Fruit fly (Drosophila melanogaster) whole organism, embryonic: ENCODE data around the gene Act79B.

Experiments used
- CG10274 ChIP-seq: fragments of 200-800 bp; sonication (Bioruptor generic); optimal IDR thresholded peaks from 3 replicates; lab custom pipeline; 2017; ENCODE audit warnings: missing biosample characterization, mild to moderate bottlenecking, missing genetic modification characterization
- CG12942 ChIP-seq: fragments of 200-800 bp; sonication (Bioruptor generic); optimal IDR thresholded peaks from 3 replicates; lab custom pipeline; 2016; ENCODE audit warnings: missing biosample characterization, missing genetic modification characterization
- CG13624 ChIP-seq: fragments of 200-800 bp; sonication (Bioruptor generic); optimal IDR thresholded peaks from 2 replicates; lab custom pipeline; 2016; ENCODE audit warnings: missing biosample characterization, missing genetic modification characterization
- CG16779 ChIP-seq: fragments of 200-800 bp; sonication (Bioruptor generic); IDR thresholded peaks from 2 replicates; pipeline ENCODE4 v1.3.6; 2022; ENCODE audit warnings: missing biosample characterization, missing genetic modification characterization
- CG2889 ChIP-seq: fragments of 200-800 bp; sonication (Bioruptor generic); IDR thresholded peaks from 3 replicates; pipeline ENCODE4 v1.3.6; 2022; ENCODE audit warnings: missing biosample characterization, missing genetic modification characterization
- CG32767 ChIP-seq: fragments of 200-800 bp; sonication (Bioruptor generic); IDR thresholded peaks from 2 replicates; pipeline ENCODE4 v1.3.6; 2022; ENCODE audit warnings: missing biosample characterization, missing genetic modification characterization
- CG3281 ChIP-seq: fragments of 200-800 bp; sonication (Bioruptor generic); optimal IDR thresholded peaks from 3 replicates; lab custom pipeline; 2017; ENCODE audit warnings: missing biosample characterization, mild to moderate bottlenecking, missing genetic modification characterization
- CG33213 ChIP-seq: fragments of 200-800 bp; sonication (Bioruptor generic); optimal IDR thresholded peaks from 3 replicates; lab custom pipeline; 2016; ENCODE audit warnings: missing biosample characterization, missing genetic modification characterization
- CG4282 ChIP-seq: fragments of 200-800 bp; sonication (Bioruptor generic); optimal IDR thresholded peaks from 2 replicates; lab custom pipeline; 2016; ENCODE audit warnings: missing biosample characterization, missing genetic modification characterization
- CG43689 ChIP-seq: fragments of 200-800 bp; sonication (Bioruptor generic); IDR thresholded peaks from 2 replicates; pipeline ENCODE4 v1.3.6; 2022; ENCODE audit warnings: missing biosample characterization, missing genetic modification characterization
- CG4617 ChIP-seq: fragments of 200-800 bp; sonication (Bioruptor generic); optimal IDR thresholded peaks from 3 replicates; lab custom pipeline; 2016; ENCODE audit warnings: missing biosample characterization, missing genetic modification characterization, borderline replicate concordance
- CG5953 ChIP-seq: fragments of 200-800 bp; sonication (Bioruptor generic); IDR thresholded peaks from 2 replicates; pipeline ENCODE4 v1.3.6; 2022; ENCODE audit warnings: missing biosample characterization, missing genetic modification characterization
- CG7987 ChIP-seq: fragments of 200-800 bp; sonication (Bioruptor generic); optimal IDR thresholded peaks from 2 replicates; lab custom pipeline; 2018; ENCODE audit warnings: missing biosample characterization, mild to moderate bottlenecking, missing genetic modification characterization, moderate library complexity
- CG8089 ChIP-seq: fragments of 200-800 bp; sonication (Bioruptor generic); optimal IDR thresholded peaks from 3 replicates; lab custom pipeline; 2016; ENCODE audit warnings: missing biosample characterization, missing genetic modification characterization
- CG8281 ChIP-seq: fragments of 200-800 bp; sonication (Bioruptor generic); optimal IDR thresholded peaks from 2 replicates; lab custom pipeline; 2018; ENCODE audit warnings: missing biosample characterization, mild to moderate bottlenecking, missing genetic modification characterization, moderate library complexity
- CG8944 ChIP-seq: fragments of 200-800 bp; sonication (Bioruptor generic); optimal IDR thresholded peaks from 3 replicates; lab custom pipeline; 2016; ENCODE audit warnings: missing biosample characterization, missing genetic modification characterization
- D19A ChIP-seq: fragments of 200-800 bp; optimal IDR thresholded peaks from 3 replicates; lab custom pipeline; 2019; ENCODE audit warnings: missing biosample characterization, mild to moderate bottlenecking, missing genetic modification characterization, moderate library complexity
- Dad ChIP-seq: fragments of 200-800 bp; sonication (Bioruptor generic); optimal IDR thresholded peaks from 3 replicates; lab custom pipeline; 2016; ENCODE audit warnings: missing biosample characterization, missing genetic modification characterization
- Dfd ChIP-seq, 2 experiments: fragments of >200 bp; optimal IDR thresholded peaks; 2 replicates each; lab custom pipeline; 2017; ENCODE audit warnings: missing biosample characterization in 2 of 2, missing genetic modification characterization in 2 of 2
- E2f1 ChIP-seq: fragments of 200-800 bp; sonication (Bioruptor generic); IDR thresholded peaks from 2 replicates; pipeline ENCODE4 v1.3.6; 2022; ENCODE audit warnings: missing biosample characterization, missing genetic modification characterization
- ERR ChIP-seq: fragments of 200-800 bp; sonication (Bioruptor generic); optimal IDR thresholded peaks from 2 replicates; lab custom pipeline; 2016; ENCODE audit warnings: missing biosample characterization, missing genetic modification characterization
- Gug ChIP-seq: fragments of 200-800 bp; sonication (Bioruptor generic); IDR thresholded peaks from 4 replicates; pipeline ENCODE4 v1.3.6; 2022; ENCODE audit warnings: missing biosample characterization, missing genetic modification characterization
- HLH54F ChIP-seq: fragments of 200-800 bp; sonication (Bioruptor generic); optimal IDR thresholded peaks from 3 replicates; lab custom pipeline; 2016; ENCODE audit warnings: missing biosample characterization, missing genetic modification characterization
- MBD-R2 ChIP-seq: fragments of 200-800 bp; sonication (Bioruptor generic); IDR thresholded peaks from 2 replicates; pipeline ENCODE4 v1.3.6; 2022; ENCODE audit warnings: missing biosample characterization, missing genetic modification characterization
- MESR4 ChIP-seq: fragments of 200-800 bp; sonication (Bioruptor generic); optimal IDR thresholded peaks from 2 replicates; lab custom pipeline; 2018; ENCODE audit warnings: missing biosample characterization, mild to moderate bottlenecking, missing genetic modification characterization, moderate library complexity
- Mad ChIP-seq: fragments of 200-800 bp; sonication (Bioruptor generic); optimal IDR thresholded peaks from 2 replicates; lab custom pipeline; 2016; ENCODE audit warnings: missing biosample characterization, missing genetic modification characterization
- NK7.1 ChIP-seq: fragments of 200-800 bp; sonication (Bioruptor generic); optimal IDR thresholded peaks from 3 replicates; lab custom pipeline; 2016; ENCODE audit warnings: missing biosample characterization, missing genetic modification characterization
- PHDP ChIP-seq: fragments of 200-800 bp; sonication (Bioruptor generic); optimal IDR thresholded peaks from 3 replicates; lab custom pipeline; 2018; ENCODE audit warnings: missing biosample characterization, mild to moderate bottlenecking, missing genetic modification characterization, moderate library complexity
- Ssrp ChIP-seq: fragments of 200-800 bp; sonication (Bioruptor generic); optimal IDR thresholded peaks from 2 replicates; lab custom pipeline; 2018; ENCODE audit warnings: missing biosample characterization, mild to moderate bottlenecking, missing genetic modification characterization, moderate library complexity
- crc ChIP-seq: fragments of 200-800 bp; sonication (Bioruptor generic); optimal IDR thresholded peaks from 2 replicates; lab custom pipeline; 2016; ENCODE audit warnings: missing biosample characterization, missing genetic modification characterization
- ewg ChIP-seq: fragments of 200-800 bp; sonication (Bioruptor generic); optimal IDR thresholded peaks from 3 replicates; lab custom pipeline; 2017; ENCODE audit warnings: mild to moderate bottlenecking, missing biosample characterization, missing genetic modification reagents, missing genetic modification characterization
- fd102C ChIP-seq: fragments of 200-800 bp; sonication (Bioruptor generic); optimal IDR thresholded peaks from 2 replicates; lab custom pipeline; 2018; ENCODE audit warnings: missing biosample characterization, mild to moderate bottlenecking, missing genetic modification characterization, moderate library complexity
- gsb ChIP-seq: fragments of 200-800 bp; sonication (Bioruptor generic); IDR thresholded peaks from 2 replicates; pipeline ENCODE4 v1.3.6; 2022; ENCODE audit warnings: missing biosample characterization, missing genetic modification characterization
- gsb-n ChIP-seq: fragments of 200-800 bp; sonication (Bioruptor generic); optimal IDR thresholded peaks from 3 replicates; lab custom pipeline; 2018; ENCODE audit warnings: missing biosample characterization, mild to moderate bottlenecking, missing genetic modification characterization
- h ChIP-seq: fragments of >200 bp; optimal IDR thresholded peaks from 2 replicates; lab custom pipeline; 2017
- jing ChIP-seq: fragments of 200-800 bp; sonication (Bioruptor generic); optimal IDR thresholded peaks from 2 replicates; lab custom pipeline; 2018; ENCODE audit warnings: missing biosample characterization, mild to moderate bottlenecking, missing genetic modification characterization
- jumu ChIP-seq: fragments of 200-800 bp; sonication (Bioruptor generic); optimal IDR thresholded peaks from 3 replicates; lab custom pipeline; 2016; ENCODE audit warnings: missing biosample characterization, missing genetic modification characterization
- kni ChIP-seq: fragments of 200-800 bp; sonication (Bioruptor generic); optimal IDR thresholded peaks from 3 replicates; lab custom pipeline; 2017; ENCODE audit warnings: mild to moderate bottlenecking, missing biosample characterization, missing genetic modification reagents, missing genetic modification characterization
- lbe ChIP-seq: fragments of 200-800 bp; sonication (Bioruptor generic); optimal IDR thresholded peaks from 2 replicates; lab custom pipeline; 2016; ENCODE audit warnings: missing biosample characterization, mild to moderate bottlenecking, missing genetic modification characterization
- lmd ChIP-seq: fragments of 200-800 bp; sonication (Bioruptor generic); IDR thresholded peaks from 2 replicates; pipeline ENCODE4 v1.3.6; 2022; ENCODE audit warnings: missing biosample characterization, missing genetic modification characterization
- mirr ChIP-seq: fragments of 200-800 bp; sonication (Bioruptor generic); optimal IDR thresholded peaks from 3 replicates; lab custom pipeline; 2018; ENCODE audit warnings: missing biosample characterization, mild to moderate bottlenecking, missing genetic modification characterization
- odd ChIP-seq: fragments of 200-800 bp; sonication (Bioruptor generic); optimal IDR thresholded peaks from 2 replicates; lab custom pipeline; 2017; ENCODE audit warnings: missing biosample characterization, mild to moderate bottlenecking, missing genetic modification characterization
- onecut ChIP-seq: fragments of 200-800 bp; sonication (Bioruptor generic); IDR thresholded peaks from 2 replicates; pipeline ENCODE4 v1.3.6; 2022; ENCODE audit warnings: missing biosample characterization, missing genetic modification characterization
- peb ChIP-seq: fragments of 200-800 bp; sonication (Bioruptor generic); IDR thresholded peaks from 2 replicates; pipeline ENCODE4 v1.3.6; 2022; ENCODE audit warnings: missing biosample characterization, missing genetic modification characterization
- ranshi ChIP-seq: fragments of 200-800 bp; sonication (Bioruptor generic); IDR thresholded peaks from 2 replicates; pipeline ENCODE4 v1.3.6; 2022; ENCODE audit warnings: missing biosample characterization, missing genetic modification characterization
- seq ChIP-seq: fragments of 200-800 bp; sonication (Bioruptor generic); IDR thresholded peaks from 2 replicates; pipeline ENCODE4 v1.3.6; 2022; ENCODE audit warnings: missing biosample characterization, missing genetic modification characterization
- sqz ChIP-seq: fragments of 200-800 bp; sonication (Bioruptor generic); optimal IDR thresholded peaks from 3 replicates; lab custom pipeline; 2018; ENCODE audit warnings: missing biosample characterization, mild to moderate bottlenecking, missing genetic modification characterization
- unpg ChIP-seq: fragments of 200-800 bp; sonication (Bioruptor generic); optimal IDR thresholded peaks from 3 replicates; lab custom pipeline; 2018; ENCODE audit warnings: missing biosample characterization, mild to moderate bottlenecking, missing genetic modification characterization, moderate library complexity
- usp ChIP-seq: fragments of >200 bp; optimal IDR thresholded peaks from 2 replicates; lab custom pipeline; 2017; ENCODE audit warnings: missing biosample characterization, missing genetic modification characterization
- z ChIP-seq: fragments of 200-800 bp; sonication (Bioruptor generic); IDR thresholded peaks from 3 replicates; pipeline ENCODE4 v1.3.6; 2022; ENCODE audit warnings: missing biosample characterization, missing genetic modification characterization

Act79B gene

DNA sequence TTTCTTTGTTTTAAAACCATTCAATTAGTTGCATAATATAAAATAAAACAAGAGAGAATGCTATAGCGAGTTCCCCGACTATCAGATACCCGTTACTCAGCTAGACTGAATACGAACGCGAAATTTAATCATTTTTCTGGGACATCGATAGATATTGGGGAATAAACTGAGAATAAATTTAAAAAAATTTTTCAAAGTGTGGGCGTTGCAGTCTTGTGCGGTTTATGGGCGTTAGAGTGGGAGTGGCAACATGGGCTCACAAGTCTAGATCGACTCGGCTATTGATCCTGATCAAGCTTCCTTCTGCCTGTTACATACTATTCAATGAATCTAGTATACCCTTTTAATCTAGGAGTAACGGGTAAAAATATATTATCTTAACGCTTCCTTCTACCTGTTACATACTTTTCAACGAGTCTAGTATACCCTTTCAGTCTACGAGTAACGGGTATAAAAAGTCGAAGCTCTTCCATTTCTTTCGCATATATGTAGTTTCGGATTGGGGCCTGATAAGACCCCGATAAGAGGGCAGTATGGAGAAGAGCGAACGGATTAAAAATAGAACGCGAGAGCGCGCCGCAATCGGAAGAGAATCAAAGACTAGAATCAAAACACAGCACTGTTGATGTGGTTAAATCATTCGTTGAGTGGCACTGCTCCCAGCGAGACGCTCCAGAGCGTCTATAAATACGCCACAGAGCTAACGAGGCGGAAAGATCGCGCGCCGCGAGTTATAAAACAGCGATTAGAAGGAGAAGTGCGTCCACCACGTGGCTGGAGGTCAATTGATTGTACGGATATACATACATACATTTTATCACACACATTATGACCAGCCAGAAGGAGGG lies 30.3 kb upstream of the Act79B start, which contains the start of gene CG7458 (continued):
- no peak for TF ChIP-seq MBD-R2
- peak; percentile 73 for TF ChIP-seq mirr (GFP tag; lab: Kevin White, UChicago)
- no peak for TF ChIP-seq peb (GFP tag; lab: Robert Waterston, UW)
- 0 out of 2 replicates have a peak, but pooled peaks have one; percentile 9 for TF ChIP-seq onecut (GFP tag; lab: Robert Waterston, UW)
- TF ChIP-seq usp (GFP tag; lab: Kevin White, UChicago): no peak
- peak; percentile 12 for TF ChIP-seq CG8281 (tag; lab: Kevin White, UChicago)
- TF ChIP-seq CG16779: no peak
- no peak for TF ChIP-seq jumu (GFP tag; lab: Kevin White, UChicago)
- peak; percentile 31 for TF ChIP-seq unpg
- TF ChIP-seq Dfd (GFP tag; optimal IDR thresholded peaks at IDR 0.05; lab: Kevin White, UChicago): peak in 1 of 2 experiments; percentile 50
- TF ChIP-seq CG8944 (GFP tag; lab: Kevin White, UChicago): peak; percentile 50
- peak; percentile 24 for TF ChIP-seq CG4617
- peak; percentile 60 for TF ChIP-seq HLH54F (GFP tag; lab: Kevin White, UChicago)
- TF ChIP-seq z (GFP tag; lab: Robert Waterston, UW): no peak
- peak; percentile 73 for TF ChIP-seq CG3281
- TF ChIP-seq CG7987 (GFP tag; lab: Kevin White, UChicago): peak; percentile 32
- peak; percentile 31 for TF ChIP-seq NK7.1
- no peak for TF ChIP-seq MESR4
- no peak for TF ChIP-seq CG8089 (GFP tag; lab: Kevin White, UChicago)
- peak; percentile 15 for TF ChIP-seq Mad (GFP tag; lab: Kevin White, UChicago)
- peak; percentile 43 for TF ChIP-seq D19A (tag; lab: Kevin White, UChicago)
- TF ChIP-seq kni (GFP tag; lab: Kevin White, UChicago): peak; percentile 3
- no peak for TF ChIP-seq CG5953 (GFP tag; lab: Robert Waterston, UW)
- TF ChIP-seq CG10274 (GFP tag; lab: Kevin White, UChicago): peak; percentile 35
- TF ChIP-seq CG33213 (GFP tag; lab: Kevin White, UChicago): peak; percentile 17
- no peak for TF ChIP-seq CG4282
- peak; percentile 28; the same call in 1 of the 2 replicates for TF ChIP-seq seq (GFP tag; lab: Robert Waterston, UW)
- TF ChIP-seq CG12942: peak; percentile 33
- no peak for TF ChIP-seq gsb-n
- TF ChIP-seq h (lab: Kevin White, UChicago): no peak
- TF ChIP-seq odd (GFP tag; lab: Kevin White, UChicago): peak; percentile 29
- TF ChIP-seq CG32767 (GFP tag; lab: Robert Waterston, UW): no peak
- peak; percentile 21; the same call in 1 of the 4 replicates for TF ChIP-seq Gug (GFP tag; lab: Robert Waterston, UW)
- peak; percentile 30 for TF ChIP-seq ERR (GFP tag; lab: Kevin White, UChicago)
- TF ChIP-seq jing: peak; percentile 27
- TF ChIP-seq gsb (GFP tag; lab: Robert Waterston, UW): no peak
- TF ChIP-seq CG2889 (GFP tag; lab: Robert Waterston, UW): peak; percentile 44; the same call in 1 of the 3 replicates
- TF ChIP-seq Dad (GFP tag; lab: Kevin White, UChicago): no peak
- TF ChIP-seq PHDP (tag; lab: Kevin White, UChicago): peak; percentile 37
- peak; percentile 14 for TF ChIP-seq crc (GFP tag; lab: Kevin White, UChicago)
- TF ChIP-seq Ssrp: peak; percentile 44
- no peak for TF ChIP-seq ewg (GFP tag; lab: Kevin White, UChicago)
- TF ChIP-seq CG13624 (GFP tag; lab: Kevin White, UChicago): peak; percentile 46
- TF ChIP-seq lbe (GFP tag; lab: Kevin White, UChicago): no peak
- TF ChIP-seq lmd (GFP tag; lab: Robert Waterston, UW): peak; percentile 71
- no peak for TF ChIP-seq CG43689 (GFP tag; lab: Robert Waterston, UW)
- no peak for TF ChIP-seq fd102C
- 0 out of 2 replicates have a peak, but pooled peaks have one; percentile 10 for TF ChIP-seq E2f1 (GFP tag; lab: Robert Waterston, UW)
- peak; percentile 26; the same call in 1 of the 2 replicates for TF ChIP-seq ranshi (GFP tag; lab: Robert Waterston, UW)
- TF ChIP-seq sqz: peak; percentile 0
